Worm (Caenorhabditis elegans): ENCODE results near the gene lact-7.

DNA sequence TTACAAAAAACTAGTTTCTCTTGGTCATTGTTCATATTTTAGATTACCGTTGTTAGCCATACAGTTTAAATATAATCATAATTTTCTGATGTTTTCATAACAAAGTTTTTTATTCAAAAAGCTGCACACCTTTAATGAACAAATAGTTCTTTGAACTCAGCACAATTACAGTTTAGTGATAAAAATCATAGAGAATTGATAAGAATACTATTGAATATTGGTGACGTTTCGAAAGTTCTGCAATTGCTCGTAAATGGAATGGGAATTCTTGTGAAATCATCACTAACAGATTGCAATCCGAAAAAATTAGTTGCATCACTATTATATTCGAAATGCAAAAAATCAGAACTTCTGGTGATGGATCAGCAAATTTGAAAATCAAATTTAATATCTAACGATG is 24.8 kb upstream of the lact-7 start:
- no peak for TF ChIP-seq pha-4 (tag; optimal IDR thresholded peaks at IDR 0.05)
- TF ChIP-seq nhr-11 (tag; optimal IDR thresholded peaks at IDR 0.05) = no peak
- no peak for TF ChIP-seq lin-11 (tag; optimal IDR thresholded peaks at IDR 0.05)
- TF ChIP-seq hlh-30 (tag; optimal IDR thresholded peaks at IDR 0.05; ENCODE audit: insufficient read depth) = no peak
- TF ChIP-seq pqm-1 (tag; optimal IDR thresholded peaks at IDR 0.05) = no peak
- no peak for TF ChIP-seq ceh-2 (tag; optimal IDR thresholded peaks at IDR 0.05)
- TF ChIP-seq pha-2 (tag; optimal IDR thresholded peaks at IDR 0.05) = no peak
- no peak for TF ChIP-seq eyg-1 (tag; optimal IDR thresholded peaks at IDR 0.05)
- no peak for TF ChIP-seq sox-4 (tag; optimal IDR thresholded peaks at IDR 0.05)
- no peak for TF ChIP-seq fkh-10 (GFP tag; optimal IDR thresholded peaks at IDR 0.05)
- no peak for TF ChIP-seq sdc-2 (tag; optimal IDR thresholded peaks at IDR 0.05)
- TF ChIP-seq gmeb-2 (tag; optimal IDR thresholded peaks at IDR 0.05) = no peak
- no peak for TF ChIP-seq ceh-9 (tag; optimal IDR thresholded peaks at IDR 0.05)
- TF ChIP-seq npax-4 (tag; optimal IDR thresholded peaks at IDR 0.05) = no peak
